Worm (Caenorhabditis elegans) whole organism, mixed stage, embryonic: ENCODE data around the gene sre-6.

Experiments used
- ceh-83 ChIP-seq: fragments of 200-800 bp; sonication (Bioruptor generic); optimal IDR thresholded peaks from 2 replicates; lab custom pipeline; 2018; ENCODE audit warnings: mild to moderate bottlenecking, missing genetic modification characterization, missing compliant biosample characterization
- ces-1 ChIP-seq: fragments of 150-350 bp; optimal IDR thresholded peaks from 2 replicates; lab custom pipeline; 2014; ENCODE audit warnings: missing biosample characterization, missing genetic modification reagents, missing genetic modification characterization
- mep-1 ChIP-seq: fragments of 150-350 bp; optimal IDR thresholded peaks from 2 replicates; lab custom pipeline; 2017; ENCODE audit warnings: missing biosample characterization, missing genetic modification reagents, missing genetic modification characterization, inconsistent platforms
- nhr-2 ChIP-seq: fragments of 150-350 bp; optimal IDR thresholded peaks from 2 replicates; lab custom pipeline; 2014; ENCODE audit warnings: missing biosample characterization, missing genetic modification characterization
- nhr-237 ChIP-seq: fragments of 150-350 bp; optimal IDR thresholded peaks from 2 replicates; lab custom pipeline; 2014; ENCODE audit warnings: missing biosample characterization, missing genetic modification characterization
- nhr-76 ChIP-seq: sonication (generic microtip); optimal IDR thresholded peaks from 2 replicates; lab custom pipeline; 2017; ENCODE audit warnings: missing biosample characterization, missing genetic modification characterization
- unc-39 ChIP-seq: fragments of 150-350 bp; optimal IDR thresholded peaks from 2 replicates; lab custom pipeline; 2014; ENCODE audit warnings: missing biosample characterization, missing genetic modification characterization
- ztf-11 ChIP-seq: fragments of 150-350 bp; optimal IDR thresholded peaks from 2 replicates; lab custom pipeline; 2014; ENCODE audit warnings: missing biosample characterization, missing genetic modification characterization

DNA sequence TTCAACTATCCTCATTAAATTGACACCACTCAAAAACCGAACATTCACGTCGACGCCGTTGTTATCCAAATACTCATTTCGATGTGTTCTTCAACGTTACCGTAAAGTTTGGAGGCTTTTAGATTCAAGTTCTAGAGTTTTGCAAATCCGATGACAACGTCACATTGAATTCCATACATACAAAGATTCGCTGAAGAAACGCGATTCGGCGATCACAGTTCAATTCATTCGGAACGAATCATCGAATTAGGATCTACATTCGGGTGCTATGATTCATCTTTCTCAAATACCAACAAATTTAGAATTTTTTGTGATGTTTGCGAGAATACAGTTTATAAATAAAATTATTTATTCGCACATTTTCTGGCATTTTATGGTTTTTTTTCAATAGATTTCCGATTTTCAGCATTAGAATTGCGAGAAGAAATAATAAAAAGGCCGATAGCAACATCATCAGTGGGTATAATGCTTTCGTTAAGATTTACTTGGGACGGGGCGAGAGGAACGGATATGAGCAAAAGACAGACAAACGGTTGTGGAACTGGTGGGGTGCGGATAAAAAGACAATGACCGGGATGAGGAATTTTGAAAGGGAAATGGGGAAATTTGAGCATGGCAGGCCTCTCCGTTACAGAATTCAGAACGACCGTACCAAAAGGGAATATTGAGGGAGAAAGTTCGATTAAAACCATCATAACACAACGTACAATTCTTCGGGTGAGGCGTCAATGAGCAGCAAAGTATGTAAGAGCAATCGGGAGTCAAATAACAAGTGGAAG, 50.6 kb downstream of the sre-6 start:
- TF ChIP-seq unc-39 (tag; lab: Kevin White, UChicago): no peak
- TF ChIP-seq mep-1 (tag; lab: Kevin White, UChicago): no peak
- no peak for TF ChIP-seq nhr-76 (tag; lab: Kevin White, UChicago)
- no peak for TF ChIP-seq nhr-237
- TF ChIP-seq ces-1 (GFP tag; lab: Kevin White, UChicago): no peak
- no peak for TF ChIP-seq ceh-83 (GFP tag; lab: Kevin White, UChicago)
- no peak for TF ChIP-seq nhr-2 (tag; lab: Kevin White, UChicago)
- no peak for TF ChIP-seq ztf-11 (tag; lab: Kevin White, UChicago)
